Fruit fly (Drosophila melanogaster): Measurements from ENCODE around the gene CG31088.

The CG31088 gene

DNA sequence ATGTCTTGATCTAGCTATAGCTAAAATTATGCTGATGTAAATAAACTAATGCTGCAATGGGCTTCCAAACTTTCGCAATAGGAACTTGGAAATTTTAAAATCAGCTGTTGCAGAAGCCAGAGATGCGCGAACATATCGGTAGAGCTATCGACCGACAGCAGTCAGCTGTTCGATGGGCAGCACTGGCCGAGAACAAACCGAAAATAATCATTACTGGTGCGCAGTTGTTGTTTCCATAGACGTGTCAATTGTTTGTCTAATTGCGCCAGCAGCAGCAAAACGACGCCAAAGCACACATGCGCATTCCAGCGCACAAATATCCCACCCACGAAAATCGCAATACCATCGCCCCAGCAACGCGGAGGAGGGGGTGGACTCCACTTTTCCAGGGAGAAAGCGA lies 15.8 kb downstream of the CG31088 start, which contains the start of gene Sap47 (continued):
- TF ChIP-seq dysf (GFP tag; IDR thresholded peaks at IDR 0.05) (no peak), CG32767 (GFP tag; IDR thresholded peaks at IDR 0.05) (no peak), Pdp1 (GFP tag; optimal IDR thresholded peaks at IDR 0.05) (peak in 1 of 2 experiments; percentile 73), prd (optimal IDR thresholded peaks at IDR 0.05) (no peak), prd (GFP tag; IDR thresholded peaks at IDR 0.05) (no peak), jing (GFP tag; optimal IDR thresholded peaks at IDR 0.05) (no peak), CG42726 (GFP tag; IDR thresholded peaks at IDR 0.05; ENCODE audit: partially characterized antibody) (peak; percentile 81), dmrt11E (tag; optimal IDR thresholded peaks at IDR 0.05) (no peak), Ets97D (GFP tag; optimal IDR thresholded peaks at IDR 0.05) (no peak), sd (tag; optimal IDR thresholded peaks at IDR 0.05) (peak; percentile 74), CG17612 (GFP tag; IDR thresholded peaks at IDR 0.05) (no peak), Bteb2 (GFP tag; optimal IDR thresholded peaks at IDR 0.05) (no peak), CrebB (tag; optimal IDR thresholded peaks at IDR 0.05) (peak; percentile 47), CG12071 (GFP tag; optimal IDR thresholded peaks at IDR 0.05) (peak; percentile 25), CG7357 (GFP tag; IDR thresholded peaks at IDR 0.05) (no peak), grau (tag; optimal IDR thresholded peaks at IDR 0.05) (no peak), NC2α (GFP tag; optimal IDR thresholded peaks at IDR 0.05) (no peak), ttk (GFP tag; IDR thresholded peaks at IDR 0.05) (no peak), CG31441 (GFP tag; IDR thresholded peaks at IDR 0.05) (no peak), CG15073 (GFP tag; optimal IDR thresholded peaks at IDR 0.05) (no peak), z (GFP tag; IDR thresholded peaks at IDR 0.05) (no peak), CkIIα-i1 (GFP tag; IDR thresholded peaks at IDR 0.05) (no peak), HmgD (GFP tag; optimal IDR thresholded peaks at IDR 0.05) (peak; percentile 13), bigmax (GFP tag; optimal IDR thresholded peaks at IDR 0.05) (no peak), CG14050 (GFP tag; IDR thresholded peaks at IDR 0.05) (no peak), CG12104 (GFP tag; optimal IDR thresholded peaks at IDR 0.05) (no peak), sens (GFP tag) (peak; percentile 54), Lhr (GFP tag; optimal IDR thresholded peaks at IDR 0.05) (no peak), rib (GFP tag; IDR thresholded peaks at IDR 0.05) (0 out of 2 replicates have a peak, but pooled peaks have one; percentile 21), CTCF (GFP tag; optimal IDR thresholded peaks at IDR 0.05) (no peak), Dref (GFP tag; IDR thresholded peaks at IDR 0.05) (peak; percentile 64), CG10366 (GFP tag; IDR thresholded peaks at IDR 0.05) (no peak), CG2120 (GFP tag; optimal IDR thresholded peaks at IDR 0.05) (no peak), CG1832 (GFP tag; optimal IDR thresholded peaks at IDR 0.05) (no peak), CG17802 (tag; optimal IDR thresholded peaks at IDR 0.05) (no peak), hbn (GFP tag; IDR thresholded peaks at IDR 0.05; ENCODE audit: partially characterized antibody) (peak; percentile 83), Lim3 (GFP tag; IDR thresholded peaks at IDR 0.05) (no peak), CG33213 (GFP tag; optimal IDR thresholded peaks at IDR 0.05) (no peak), bsh (GFP tag; optimal IDR thresholded peaks at IDR 0.05) (no peak), Neu2 (GFP tag; optimal IDR thresholded peaks at IDR 0.05; ENCODE audit: borderline replicate concordance) (no peak), tin (GFP tag; optimal IDR thresholded peaks at IDR 0.05) (no peak), CoRest (tag; optimal IDR thresholded peaks at IDR 0.05) (no peak), CG2889 (GFP tag; IDR thresholded peaks at IDR 0.05) (no peak), dan (GFP tag; IDR thresholded peaks at IDR 0.05) (no peak), CG12219 (GFP tag; optimal IDR thresholded peaks at IDR 0.05) (no peak), hkb (optimal IDR thresholded peaks at IDR 0.05) (no peak), hkb (GFP tag; IDR thresholded peaks at IDR 0.05) (no peak), pan (optimal IDR thresholded peaks at IDR 0.05) (no peak), pan (GFP tag; optimal IDR thresholded peaks at IDR 0.05 in 1 of 2, IDR thresholded peaks at IDR 0.05 in 1 of 2) (no peak), dimm (GFP tag; IDR thresholded peaks at IDR 0.05) (no peak), pita (GFP tag; optimal IDR thresholded peaks at IDR 0.05) (no peak), CG7987 (GFP tag; optimal IDR thresholded peaks at IDR 0.05) (no peak), CG8388 (GFP tag; optimal IDR thresholded peaks at IDR 0.05) (no peak), Doc3 (GFP tag; IDR thresholded peaks at IDR 0.05; ENCODE audit: partially characterized antibody) (peak; percentile 76)
